Fruit fly (Drosophila melanogaster) whole organism, prepupa: ENCODE measurements around the gene Snx21.

Source experiments
- Blimp-1 ChIP-seq: fragments of 200-800 bp; sonication (Bioruptor generic); optimal IDR thresholded peaks from 3 replicates; lab custom pipeline; 2017; ENCODE audit warnings: missing biosample characterization, missing genetic modification characterization, mild to moderate bottlenecking, moderate library complexity, missing genetic modification reagents
- CG10631 ChIP-seq: fragments of 200-800 bp; sonication (Bioruptor generic); optimal IDR thresholded peaks from 2 replicates; lab custom pipeline; 2016; ENCODE audit warnings: missing biosample characterization, missing genetic modification characterization
- CG10669 ChIP-seq: fragments of 200-800 bp; sonication (Bioruptor generic); optimal IDR thresholded peaks from 3 replicates; lab custom pipeline; 2018; ENCODE audit warnings: missing biosample characterization, mild to moderate bottlenecking, missing genetic modification characterization, moderate library complexity
- CG11294 ChIP-seq: fragments of 200-800 bp; sonication (Bioruptor generic); IDR thresholded peaks from 2 replicates; pipeline ENCODE4 v1.3.6; 2022; ENCODE audit warnings: missing biosample characterization, missing genetic modification characterization
- CG3032 ChIP-seq: fragments of 200-800 bp; optimal IDR thresholded peaks from 2 replicates; lab custom pipeline; 2019; ENCODE audit warnings: missing biosample characterization, mild to moderate bottlenecking, missing genetic modification characterization, moderate library complexity
- CG31627 ChIP-seq: fragments of 200-800 bp; sonication (Bioruptor generic); optimal IDR thresholded peaks from 3 replicates; lab custom pipeline; 2016; ENCODE audit warnings: missing biosample characterization, missing genetic modification characterization
- CG34406 ChIP-seq: fragments of 200-800 bp; sonication (Bioruptor generic); optimal IDR thresholded peaks from 3 replicates; lab custom pipeline; 2016; ENCODE audit warnings: missing biosample characterization, missing genetic modification characterization
- CG6163 ChIP-seq: fragments of 200-800 bp; sonication (Bioruptor generic); IDR thresholded peaks from 3 replicates; pipeline ENCODE4 v1.3.6; 2022; ENCODE audit warnings: missing biosample characterization, missing genetic modification characterization
- CG6792 ChIP-seq: fragments of 200-800 bp; sonication (Bioruptor generic); optimal IDR thresholded peaks from 3 replicates; lab custom pipeline; 2016; ENCODE audit warnings: missing biosample characterization, missing genetic modification characterization
- CG6808 ChIP-seq: fragments of 200-800 bp; sonication (Bioruptor generic); optimal IDR thresholded peaks from 3 replicates; lab custom pipeline; 2017; ENCODE audit warnings: missing biosample characterization, missing genetic modification characterization, mild to moderate bottlenecking, moderate library complexity, missing genetic modification reagents
- CG8119 ChIP-seq: fragments of 200-800 bp; sonication (Bioruptor generic); IDR thresholded peaks from 3 replicates; pipeline ENCODE4 v1.3.6; 2022; ENCODE audit warnings: missing biosample characterization, missing genetic modification characterization
- CG8632 ChIP-seq: fragments of 200-800 bp; sonication (Bioruptor generic); optimal IDR thresholded peaks from 3 replicates; lab custom pipeline; 2016; ENCODE audit warnings: missing biosample characterization, missing genetic modification characterization
- CG9139 ChIP-seq: fragments of 200-800 bp; sonication (Bioruptor generic); optimal IDR thresholded peaks from 3 replicates; lab custom pipeline; 2017; ENCODE audit warnings: missing biosample characterization, mild to moderate bottlenecking, missing genetic modification characterization
- Eip75B ChIP-seq: fragments of 200-800 bp; sonication (Bioruptor generic); optimal IDR thresholded peaks from 3 replicates; lab custom pipeline; 2016; ENCODE audit warnings: missing biosample characterization, missing genetic modification characterization
- Eip78C ChIP-seq: fragments of 200-800 bp; sonication (Bioruptor generic); peaks from one replicate; lab custom pipeline; 2016; ENCODE audit warnings: missing biosample characterization, missing genetic modification characterization
- Eip93F ChIP-seq: fragments of 200-800 bp; sonication (Bioruptor generic); optimal IDR thresholded peaks from 2 replicates; lab custom pipeline; 2016; ENCODE audit warnings: missing biosample characterization, mild to moderate bottlenecking, missing genetic modification characterization
- Ets96B ChIP-seq: fragments of 200-800 bp; optimal IDR thresholded peaks from 2 replicates; lab custom pipeline; 2019; ENCODE audit warnings: missing biosample characterization, mild to moderate bottlenecking, missing genetic modification characterization, moderate library complexity
- Gug ChIP-seq: fragments of 200-800 bp; sonication (Bioruptor generic); IDR thresholded peaks from 2 replicates; pipeline ENCODE4 v1.3.6; 2022; ENCODE audit warnings: missing biosample characterization, missing genetic modification characterization
- Hr38 ChIP-seq: sonication (Bioruptor generic); optimal IDR thresholded peaks from 2 replicates; lab custom pipeline; 2016; ENCODE audit warnings: missing biosample characterization, missing genetic modification characterization
- Hr39 ChIP-seq: fragments of 200-800 bp; sonication (Bioruptor generic); optimal IDR thresholded peaks from 2 replicates; lab custom pipeline; 2016; ENCODE audit warnings: missing biosample characterization, missing genetic modification characterization
- Hr4 ChIP-seq: fragments of 200-800 bp; sonication (Bioruptor generic); optimal IDR thresholded peaks from 3 replicates; lab custom pipeline; 2016; ENCODE audit warnings: missing biosample characterization, missing genetic modification characterization
- Lpt ChIP-seq: fragments of 200-800 bp; sonication (Bioruptor generic); optimal IDR thresholded peaks from 3 replicates; lab custom pipeline; 2016; ENCODE audit warnings: missing biosample characterization, missing genetic modification characterization
- Met ChIP-seq: fragments of 200-800 bp; sonication (Bioruptor generic); optimal IDR thresholded peaks from 3 replicates; lab custom pipeline; 2016; ENCODE audit warnings: missing biosample characterization, missing genetic modification characterization
- OdsH ChIP-seq: fragments of 200-800 bp; sonication (Bioruptor generic); optimal IDR thresholded peaks from 3 replicates; lab custom pipeline; 2016; ENCODE audit warnings: missing biosample characterization, missing genetic modification characterization
- Sox102F ChIP-seq: fragments of 200-800 bp; sonication (Bioruptor generic); optimal IDR thresholded peaks from 2 replicates; lab custom pipeline; 2016; ENCODE audit warnings: missing biosample characterization, mild to moderate bottlenecking, missing genetic modification characterization
- Sox15 ChIP-seq: fragments of 200-800 bp; sonication (Bioruptor generic); optimal IDR thresholded peaks from 3 replicates; lab custom pipeline; 2016; ENCODE audit warnings: missing biosample characterization, missing genetic modification characterization
- achi ChIP-seq: fragments of 200-800 bp; sonication (Bioruptor generic); optimal IDR thresholded peaks from 3 replicates; lab custom pipeline; 2016; ENCODE audit warnings: missing biosample characterization, missing genetic modification characterization
- acj6 ChIP-seq: fragments of 200-800 bp; sonication (Bioruptor generic); optimal IDR thresholded peaks from 3 replicates; lab custom pipeline; 2016; ENCODE audit warnings: missing biosample characterization, missing genetic modification characterization
- cyc ChIP-seq: fragments of 200-800 bp; sonication (Bioruptor generic); optimal IDR thresholded peaks from 3 replicates; lab custom pipeline; 2016; ENCODE audit warnings: missing biosample characterization, missing genetic modification characterization
- dsx ChIP-seq: fragments of 200-800 bp; optimal IDR thresholded peaks from 3 replicates; lab custom pipeline; 2019; ENCODE audit warnings: missing biosample characterization, mild to moderate bottlenecking, missing genetic modification characterization, moderate library complexity; ENCODE audit not compliant: poor library complexity, severe bottlenecking
- eg ChIP-seq: fragments of 200-800 bp; sonication (Bioruptor generic); IDR thresholded peaks from 3 replicates; pipeline ENCODE4 v1.3.6; 2022; ENCODE audit warnings: missing biosample characterization, missing genetic modification characterization
- esn ChIP-seq: fragments of 200-800 bp; sonication (Bioruptor generic); optimal IDR thresholded peaks from 2 replicates; lab custom pipeline; 2016; ENCODE audit warnings: missing biosample characterization, mild to moderate bottlenecking, missing genetic modification characterization, moderate library complexity
- fd59A ChIP-seq: fragments of 200-800 bp; sonication (Bioruptor generic); optimal IDR thresholded peaks from 2 replicates; lab custom pipeline; 2017; ENCODE audit warnings: missing biosample characterization, mild to moderate bottlenecking, missing genetic modification characterization, missing genetic modification reagents
- fd85E ChIP-seq: fragments of 200-800 bp; sonication (Bioruptor generic); optimal IDR thresholded peaks from 3 replicates; lab custom pipeline; 2016; ENCODE audit warnings: missing biosample characterization, missing genetic modification characterization
- fkh ChIP-seq: fragments of 200-800 bp; sonication (Bioruptor generic); optimal IDR thresholded peaks from 3 replicates; lab custom pipeline; 2017; ENCODE audit warnings: missing biosample characterization, mild to moderate bottlenecking, missing genetic modification characterization, moderate library complexity
- lz ChIP-seq: fragments of 200-800 bp; sonication (Bioruptor generic); optimal IDR thresholded peaks from 3 replicates; lab custom pipeline; 2016; ENCODE audit warnings: missing biosample characterization, missing genetic modification characterization
- net ChIP-seq: fragments of 200-800 bp; sonication (Bioruptor generic); optimal IDR thresholded peaks from 3 replicates; lab custom pipeline; 2016; ENCODE audit warnings: missing biosample characterization, missing genetic modification characterization
- salr ChIP-seq, 2 experiments: fragments of 200-800 bp; sonication (Bioruptor generic); optimal IDR thresholded peaks; 3 replicates each; lab custom pipeline; 2016 to 2018; ENCODE audit warnings: missing biosample characterization in 2 of 2, missing genetic modification characterization in 2 of 2, mild to moderate bottlenecking in 1 of 2
- spab ChIP-seq: fragments of 200-800 bp; sonication (Bioruptor generic); optimal IDR thresholded peaks from 2 replicates; lab custom pipeline; 2017; ENCODE audit warnings: missing biosample characterization, mild to moderate bottlenecking, missing genetic modification characterization, missing genetic modification reagents
- ss ChIP-seq, 2 experiments: fragments of 200-800 bp; sonication (Bioruptor generic); optimal IDR thresholded peaks; 2 replicates in 1 of 2; 3 replicates in 1 of 2; lab custom pipeline; 2017 to 2018; ENCODE audit warnings: mild to moderate bottlenecking in 2 of 2, missing biosample characterization in 2 of 2, missing genetic modification characterization in 2 of 2, moderate library complexity in 1 of 2
- svp ChIP-seq: fragments of 200-800 bp; sonication (Bioruptor generic); peaks from one replicate; lab custom pipeline; 2016; ENCODE audit warnings: missing biosample characterization, missing genetic modification characterization
- topi ChIP-seq: fragments of 200-800 bp; sonication (Bioruptor generic); optimal IDR thresholded peaks from 3 replicates; lab custom pipeline; 2016; ENCODE audit warnings: missing biosample characterization, missing genetic modification characterization
- vri ChIP-seq: fragments of 200-800 bp; sonication (Bioruptor generic); optimal IDR thresholded peaks from 3 replicates; lab custom pipeline; 2016; ENCODE audit warnings: missing biosample characterization, mild to moderate bottlenecking, missing genetic modification characterization

The Snx21 gene

DNA sequence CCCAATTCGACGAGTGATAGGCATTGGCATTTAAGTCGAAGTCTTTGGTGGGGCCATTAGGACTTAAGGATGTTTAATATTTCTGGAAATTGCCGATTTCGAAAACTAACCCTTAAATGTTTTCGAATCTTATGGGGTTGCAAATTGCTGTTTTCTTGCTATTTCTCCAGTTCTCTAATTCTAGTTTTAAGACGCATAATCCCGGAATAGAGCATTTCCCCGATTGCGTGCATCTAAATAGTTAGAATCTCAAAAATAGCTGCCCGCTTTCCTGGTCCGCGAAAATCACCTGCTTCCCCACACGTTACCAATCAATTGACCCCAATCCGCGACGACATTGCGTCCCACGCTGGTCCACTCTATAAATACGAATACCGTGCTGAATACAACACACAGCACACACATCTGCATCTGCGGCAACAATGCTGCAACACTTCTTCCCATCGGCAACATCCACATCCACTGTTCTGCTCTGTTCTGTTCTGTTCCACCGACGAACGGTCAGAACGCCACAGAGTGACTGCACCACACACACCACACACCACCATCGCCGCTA, 13.5 kb downstream of the Snx21 start, which contains the start of gene Bacc (continued):
- TF ChIP-seq Hr4 (GFP tag; lab: Kevin White, UChicago): peak; percentile 98
- peak; percentile 98 for TF ChIP-seq Hr39 (GFP tag; lab: Kevin White, UChicago)
- no peak for TF ChIP-seq CG11294 (GFP tag; lab: Robert Waterston, UW)
- TF ChIP-seq CG8632: peak; percentile 98
- TF ChIP-seq spab (GFP tag; lab: Kevin White, UChicago): peak; percentile 99
- TF ChIP-seq Ets96B: peak; percentile 97
- TF ChIP-seq Eip93F: peak; percentile 93
- peak; percentile 98 for TF ChIP-seq CG6792 (GFP tag; lab: Kevin White, UChicago)
- peak; percentile 96 for TF ChIP-seq Sox15 (GFP tag; lab: Kevin White, UChicago)
- peak; percentile 97 for TF ChIP-seq CG10631
- TF ChIP-seq CG34406: peak; percentile 97
- TF ChIP-seq Gug (GFP tag; lab: Robert Waterston, UW): no peak
- no peak for TF ChIP-seq CG8119
- peak; percentile 97 to 99 for TF ChIP-seq ss (GFP tag; optimal IDR thresholded peaks at IDR 0.05; lab: Kevin White, UChicago)
- peak; percentile 93 for TF ChIP-seq Blimp-1 (GFP tag; lab: Kevin White, UChicago)
- TF ChIP-seq fd85E (GFP tag; lab: Kevin White, UChicago): peak; percentile 96
- peak; percentile 97 for TF ChIP-seq CG10669 (GFP tag; lab: Kevin White, UChicago)

DNA sequence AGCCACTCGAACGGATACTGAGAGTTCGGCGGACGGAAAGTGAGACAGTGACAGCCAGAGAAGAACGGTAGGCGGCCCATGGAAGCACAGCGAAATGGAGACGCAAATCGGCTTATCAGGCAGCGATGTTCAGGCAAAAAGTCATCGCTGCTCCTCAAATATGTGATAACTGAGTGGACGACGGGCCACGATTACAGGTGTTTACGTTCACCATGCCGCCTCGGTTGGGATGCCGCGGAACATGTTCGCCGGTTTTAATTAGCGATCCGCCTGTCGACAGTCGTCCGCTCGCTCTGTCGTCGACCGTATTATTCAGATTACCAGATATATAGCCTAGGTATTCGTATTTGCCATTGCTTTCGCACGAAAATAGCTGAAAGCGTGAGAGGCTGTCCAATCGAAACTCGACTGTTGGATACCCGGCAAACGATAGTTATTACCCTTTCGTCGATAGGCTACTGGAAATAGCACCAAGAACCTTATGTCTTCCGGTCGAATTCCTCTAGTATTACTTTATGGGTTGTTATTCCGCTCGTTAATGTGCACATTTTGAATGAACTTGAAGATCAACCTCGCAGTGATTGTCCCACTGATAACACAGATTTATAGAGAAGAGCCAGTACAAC, 14.3 kb downstream of the Snx21 start:
- TF ChIP-seq CG3032 (no peak), Eip78C (no peak), Hr38 (GFP tag; lab: Kevin White, UChicago) (no peak), Eip93F (peak; percentile 28), topi (GFP tag; lab: Kevin White, UChicago) (no peak), CG9139 (GFP tag; lab: Kevin White, UChicago) (no peak), fkh (peak; percentile 29), svp (GFP tag; lab: Kevin White, UChicago) (peak; percentile 69), lz (no peak), ss (GFP tag; optimal IDR thresholded peaks at IDR 0.05; lab: Kevin White, UChicago) (peak in 1 of 2 experiments; percentile 34), eg (GFP tag; lab: Robert Waterston, UW) (no peak), vri (GFP tag; lab: Kevin White, UChicago) (peak; percentile 86), fd59A (GFP tag; lab: Kevin White, UChicago) (no peak), Sox102F (GFP tag; lab: Kevin White, UChicago) (no peak), CG31627 (GFP tag; lab: Kevin White, UChicago) (no peak), Hr39 (GFP tag; lab: Kevin White, UChicago) (no peak), net (no peak), salr (GFP tag; optimal IDR thresholded peaks at IDR 0.05; lab: Kevin White, UChicago) (no peak)

DNA sequence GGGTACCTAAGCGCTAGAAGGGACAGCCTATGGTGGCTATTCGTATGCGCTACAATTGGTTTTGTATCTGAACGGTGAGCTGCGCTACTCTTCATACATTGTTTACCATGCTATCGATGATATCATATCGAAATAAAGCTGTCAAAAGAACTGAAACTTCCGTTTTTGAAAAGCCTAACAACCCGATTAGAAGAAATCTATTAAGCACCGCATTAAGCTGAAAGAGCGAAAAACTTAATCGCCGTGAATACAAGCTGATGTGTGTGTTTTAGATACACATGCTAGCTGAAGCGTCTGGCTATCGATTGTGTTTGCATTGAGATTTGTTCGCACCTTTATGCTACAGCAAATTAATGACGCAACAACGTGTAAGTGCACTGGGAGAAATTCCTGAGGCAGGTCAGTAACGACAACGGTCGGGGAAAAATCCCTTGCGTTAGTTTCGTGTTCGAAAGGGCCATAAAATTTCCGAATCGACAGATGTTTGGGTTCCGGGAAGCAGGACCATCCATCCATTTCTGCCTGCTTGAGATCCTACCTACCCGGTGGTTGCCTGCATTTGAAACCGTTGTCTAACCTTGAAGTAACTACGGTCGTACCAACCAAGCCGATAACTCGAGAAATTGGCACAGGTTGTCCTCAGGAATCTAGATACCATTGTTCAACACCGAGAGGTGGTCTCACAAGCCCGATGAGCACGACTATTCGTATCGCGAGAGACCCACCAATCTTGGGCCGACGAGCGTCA, 15.0 kb downstream of the Snx21 start:
- TF ChIP-seq CG10631 (peak; percentile 74), CG34406 (peak; percentile 29), cyc (GFP tag; lab: Kevin White, UChicago) (no peak), svp (GFP tag; lab: Kevin White, UChicago) (no peak), Hr4 (GFP tag; lab: Kevin White, UChicago) (peak; percentile 56), salr (GFP tag; optimal IDR thresholded peaks at IDR 0.05; lab: Kevin White, UChicago) (peak in 1 of 2 experiments; percentile 73), Eip93F (no peak), acj6 (peak; percentile 46), Blimp-1 (GFP tag; lab: Kevin White, UChicago) (no peak), CG9139 (GFP tag; lab: Kevin White, UChicago) (peak; percentile 28), Met (GFP tag; lab: Kevin White, UChicago) (no peak), CG10669 (GFP tag; lab: Kevin White, UChicago) (peak; percentile 6), OdsH (GFP tag; lab: Kevin White, UChicago) (peak; percentile 68), fd85E (GFP tag; lab: Kevin White, UChicago) (no peak), dsx (GFP tag; lab: Kevin White, UChicago) (peak; percentile 75), CG6808 (GFP tag; lab: Kevin White, UChicago) (no peak), Lpt (GFP tag; lab: Kevin White, UChicago) (peak; percentile 46), CG3032 (peak; percentile 14), achi (GFP tag; lab: Kevin White, UChicago) (peak; percentile 53), Eip75B (GFP tag; lab: Kevin White, UChicago) (peak; percentile 10), CG6163 (GFP tag; lab: Robert Waterston, UW) (no peak), esn (GFP tag; lab: Kevin White, UChicago) (peak; percentile 24), Sox102F (GFP tag; lab: Kevin White, UChicago) (peak; percentile 54), CG8119 (no peak), CG31627 (GFP tag; lab: Kevin White, UChicago) (peak; percentile 15), Eip78C (peak; percentile 90)
